Worm (Caenorhabditis elegans): ENCODE measurements around the gene clec-255.

- no peak for TF ChIP-seq sea-2 (GFP tag; IDR thresholded peaks at IDR 0.05)
- no peak for TF ChIP-seq nfya-2 (GFP tag; IDR thresholded peaks at IDR 0.05)
- TF ChIP-seq ets-4 (GFP tag; optimal IDR thresholded peaks at IDR 0.05): no peak
- no peak for TF ChIP-seq F57A8.1 (GFP tag; optimal IDR thresholded peaks at IDR 0.05)
These were observed at the start of gene clec-255 for ce11 chrV:18770623-18771022.
